Worm (Caenorhabditis elegans) whole organism, L4 larva: ENCODE measurements around the gene F59E12.6.
A peak's percentile ranks its signal among the peaks of the same experiment; 100 is the strongest.

Experiments used
- F10B5.3 ChIP-seq: sonication (generic microtip); optimal IDR thresholded peaks from 2 replicates; lab custom pipeline; 2016; ENCODE audit warnings: mild to moderate bottlenecking, missing genetic modification characterization, missing compliant biosample characterization
- F44E2.7 ChIP-seq: fragments of 200-800 bp; sonication (Bioruptor generic); IDR thresholded peaks from 2 replicates; pipeline ENCODE4 v2.1.2; 2022; ENCODE audit warnings: missing genetic modification characterization, missing compliant biosample characterization
- T20F7.1 ChIP-seq: fragments of 200-800 bp; sonication (Bioruptor generic); optimal IDR thresholded peaks from 2 replicates; lab custom pipeline; 2018; ENCODE audit warnings: mild to moderate bottlenecking, missing genetic modification characterization, missing compliant biosample characterization
- T26A8.4 ChIP-seq: fragments of 200-800 bp; sonication (Bioruptor generic); IDR thresholded peaks from 2 replicates; pipeline ENCODE4 v1.3.6; 2022; ENCODE audit warnings: missing genetic modification characterization, missing compliant biosample characterization
- Y48G9A.11 ChIP-seq: fragments of 200-800 bp; sonication (Bioruptor generic); IDR thresholded peaks from 2 replicates; pipeline ENCODE4 v1.3.6; 2022; ENCODE audit warnings: missing genetic modification reagents, missing genetic modification characterization, missing compliant biosample characterization
- ZK546.5 ChIP-seq, 2 experiments: sonication (generic microtip); optimal IDR thresholded peaks; 2 replicates each; lab custom pipeline; 2017; ENCODE audit warnings: missing biosample characterization in 2 of 2, missing genetic modification characterization in 2 of 2
- aha-1 ChIP-seq: fragments of 150-350 bp; peaks from one replicate; lab custom pipeline; 2014; ENCODE audit warnings: missing biosample characterization, missing genetic modification characterization
- aly-2 ChIP-seq: sonication (generic microtip); optimal IDR thresholded peaks from 2 replicates; lab custom pipeline; 2018; ENCODE audit warnings: missing biosample characterization, missing genetic modification characterization
- ceh-20 ChIP-seq: fragments of 200-800 bp; sonication (Bioruptor generic); IDR thresholded peaks from 2 replicates; pipeline ENCODE4 v1.3.6; 2022; ENCODE audit warnings: missing genetic modification reagents, missing genetic modification characterization, missing compliant biosample characterization
- ceh-28 ChIP-seq: fragments of 150-350 bp; optimal IDR thresholded peaks from 2 replicates; lab custom pipeline; 2014; ENCODE audit warnings: missing biosample characterization, missing genetic modification reagents, missing genetic modification characterization
- ceh-32 ChIP-seq: sonication (generic microtip); optimal IDR thresholded peaks from 2 replicates; lab custom pipeline; 2016; ENCODE audit warnings: mild to moderate bottlenecking, missing genetic modification characterization, missing compliant biosample characterization; ENCODE audit not compliant: poor library complexity
- ceh-82 ChIP-seq: sonication (generic microtip); optimal IDR thresholded peaks from 2 replicates; lab custom pipeline; 2017; ENCODE audit warnings: missing biosample characterization, missing genetic modification characterization
- daf-16 ChIP-seq, 3 experiments: sonication (generic microtip); optimal IDR thresholded peaks; 2 replicates each; lab custom pipeline; 2016 to 2017; ENCODE audit warnings: missing genetic modification characterization in 3 of 3, missing genetic modification reagents in 3 of 3, mild to moderate bottlenecking in 2 of 3, missing compliant biosample characterization in 2 of 3, missing biosample characterization in 1 of 3, moderate library complexity in 1 of 3
- dmd-9 ChIP-seq: fragments of 200-800 bp; sonication (Bioruptor generic); IDR thresholded peaks from 2 replicates; pipeline ENCODE4 v1.3.6; 2022; ENCODE audit warnings: missing genetic modification reagents, missing genetic modification characterization, missing compliant biosample characterization
- dpl-1 ChIP-seq: fragments of 150-350 bp; optimal IDR thresholded peaks from 2 replicates; lab custom pipeline; 2014; ENCODE audit warnings: missing biosample characterization, missing genetic modification reagents, missing genetic modification characterization
- duxl-1 ChIP-seq: sonication (generic microtip); optimal IDR thresholded peaks from 2 replicates; lab custom pipeline; 2016; ENCODE audit warnings: mild to moderate bottlenecking, missing genetic modification characterization, moderate library complexity, missing compliant biosample characterization; ENCODE audit not compliant: poor library complexity
- egl-27 ChIP-seq: sonication (generic microtip); optimal IDR thresholded peaks from 3 replicates; lab custom pipeline; 2017; ENCODE audit warnings: missing biosample characterization, missing genetic modification reagents, missing genetic modification characterization
- egl-43 ChIP-seq: fragments of 200-800 bp; sonication (Bioruptor generic); IDR thresholded peaks from 2 replicates; pipeline ENCODE4 v1.3.6; 2022; ENCODE audit warnings: missing genetic modification reagents, missing genetic modification characterization, missing compliant biosample characterization
- gei-8 ChIP-seq: fragments of 200-800 bp; sonication (Bioruptor generic); optimal IDR thresholded peaks from 2 replicates; lab custom pipeline; 2018; ENCODE audit warnings: mild to moderate bottlenecking, missing genetic modification characterization, missing compliant biosample characterization
- hif-1 ChIP-seq, 2 experiments: sonication (generic microtip); optimal IDR thresholded peaks; 2 replicates each; lab custom pipeline; 2016 to 2017; ENCODE audit warnings: missing compliant biosample characterization in 2 of 2, missing genetic modification characterization in 2 of 2, missing genetic modification reagents in 2 of 2, missing genotype in 2 of 2, mild to moderate bottlenecking in 1 of 2
- hlh-30 ChIP-seq: sonication (generic microtip); optimal IDR thresholded peaks from 2 replicates; lab custom pipeline; 2017; ENCODE audit warnings: antibody characterized with exemption, mild to moderate bottlenecking, missing genetic modification characterization, missing compliant biosample characterization; ENCODE audit not compliant: insufficient read depth
- lim-7 ChIP-seq: fragments of 200-800 bp; sonication (Bioruptor generic); IDR thresholded peaks from 2 replicates; pipeline ENCODE4 v1.3.6; 2022; ENCODE audit warnings: missing genetic modification characterization, missing compliant biosample characterization
- lin-1 ChIP-seq: fragments of 200-800 bp; sonication (Bioruptor generic); IDR thresholded peaks from 2 replicates; pipeline ENCODE4 v1.3.6; 2022; ENCODE audit warnings: missing genetic modification reagents, missing genetic modification characterization, missing compliant biosample characterization
- lin-13 ChIP-seq: fragments of 150-350 bp; optimal IDR thresholded peaks from 2 replicates; lab custom pipeline; 2014; ENCODE audit warnings: missing biosample characterization, missing genetic modification reagents, missing genetic modification characterization
- lin-15B ChIP-seq: fragments of 150-350 bp; sonication (generic microtip); optimal IDR thresholded peaks from 3 replicates; lab custom pipeline; 2014; ENCODE audit warnings: missing biosample characterization, missing genetic modification characterization
- lin-29 ChIP-seq: fragments of 200-800 bp; sonication (Bioruptor generic); IDR thresholded peaks from 2 replicates; pipeline ENCODE4 v1.3.6; 2022; ENCODE audit warnings: missing genetic modification reagents, missing genetic modification characterization, missing compliant biosample characterization
- lin-38 ChIP-seq: fragments of 200-800 bp; sonication (Bioruptor generic); IDR thresholded peaks from 2 replicates; pipeline ENCODE4 v1.3.6; 2022; ENCODE audit warnings: missing genetic modification reagents, missing genetic modification characterization, missing compliant biosample characterization
- lin-39 ChIP-seq: fragments of 150-350 bp; optimal IDR thresholded peaks from 2 replicates; lab custom pipeline; 2014; ENCODE audit warnings: missing biosample characterization, missing genetic modification reagents, missing genetic modification characterization
- lsy-2 ChIP-seq, 2 experiments: fragments of 150-350 bp in 1 of 2; sonication (generic microtip) in 1 of 2; optimal IDR thresholded peaks; 2 replicates each; lab custom pipeline; 2014 to 2017; ENCODE audit warnings: missing biosample characterization in 2 of 2, missing genetic modification characterization in 2 of 2
- madf-5 ChIP-seq, 2 experiments: fragments of 200-800 bp; sonication (Bioruptor generic); IDR thresholded peaks; 2 replicates each; pipeline ENCODE4 v1.3.6; 2022; ENCODE audit warnings: missing compliant biosample characterization in 2 of 2, missing genetic modification characterization in 2 of 2
- mxl-3 ChIP-seq: fragments of 200-800 bp; sonication (Bioruptor generic); optimal IDR thresholded peaks from 2 replicates; lab custom pipeline; 2018; ENCODE audit warnings: mild to moderate bottlenecking, missing genetic modification characterization, missing compliant biosample characterization
- nhr-11 ChIP-seq: fragments of 150-350 bp; optimal IDR thresholded peaks from 2 replicates; lab custom pipeline; 2014; ENCODE audit warnings: missing biosample characterization, missing genetic modification characterization
- nhr-111 ChIP-seq: fragments of 200-800 bp; sonication (Bioruptor generic); optimal IDR thresholded peaks from 2 replicates; lab custom pipeline; 2018; ENCODE audit warnings: mild to moderate bottlenecking, missing genetic modification characterization, missing compliant biosample characterization
- nhr-25 ChIP-seq: sonication (generic microtip); optimal IDR thresholded peaks from 2 replicates; lab custom pipeline; 2017; ENCODE audit warnings: missing genetic modification characterization, mild to moderate bottlenecking, missing compliant biosample characterization, antibody characterized with exemption, moderate library complexity, borderline replicate concordance; ENCODE audit not compliant: insufficient read depth
- nhr-48 ChIP-seq: sonication (generic microtip); optimal IDR thresholded peaks from 2 replicates; lab custom pipeline; 2016; ENCODE audit warnings: mild to moderate bottlenecking, missing genetic modification characterization, missing compliant biosample characterization
- nhr-76 ChIP-seq: fragments of 150-350 bp; optimal IDR thresholded peaks from 2 replicates; lab custom pipeline; 2014; ENCODE audit warnings: missing biosample characterization, missing genetic modification characterization
- nhr-77 ChIP-seq: fragments of 150-350 bp; optimal IDR thresholded peaks from 2 replicates; lab custom pipeline; 2014; ENCODE audit warnings: missing biosample characterization, missing genetic modification characterization
- pha-4 ChIP-seq, 2 experiments: fragments of 150-350 bp in 1 of 2; fragments of 200-800 bp in 1 of 2; sonication (Bioruptor generic) in 1 of 2; IDR thresholded peaks in 1 of 2; optimal IDR thresholded peaks in 1 of 2; 2 replicates each; pipeline versions ENCODE4 v1.3.6 to Lab custom; 2014 to 2022; ENCODE audit warnings: missing genetic modification characterization in 2 of 2, missing genetic modification reagents in 2 of 2, missing biosample characterization in 1 of 2, missing compliant biosample characterization in 1 of 2
- pqm-1 ChIP-seq: sonication (generic microtip); optimal IDR thresholded peaks from 2 replicates; lab custom pipeline; 2017; ENCODE audit warnings: missing biosample characterization, missing genetic modification characterization
- sdz-12 ChIP-seq: fragments of 200-800 bp; sonication (Bioruptor generic); optimal IDR thresholded peaks from 2 replicates; lab custom pipeline; 2018; ENCODE audit warnings: mild to moderate bottlenecking, missing genetic modification characterization, missing compliant biosample characterization
- set-16 ChIP-seq: fragments of 200-800 bp; sonication (Bioruptor generic); IDR thresholded peaks from 2 replicates; pipeline ENCODE4 v1.3.6; 2022; ENCODE audit warnings: missing genetic modification reagents, missing genetic modification characterization, missing compliant biosample characterization
- spr-1 ChIP-seq: sonication (generic microtip); optimal IDR thresholded peaks from 2 replicates; lab custom pipeline; 2016; ENCODE audit warnings: mild to moderate bottlenecking, missing genetic modification characterization, missing compliant biosample characterization
- spr-3 ChIP-seq: fragments of 200-800 bp; sonication (Bioruptor generic); optimal IDR thresholded peaks from 2 replicates; lab custom pipeline; 2018; ENCODE audit warnings: mild to moderate bottlenecking, missing genetic modification characterization, missing compliant biosample characterization
- zag-1 ChIP-seq: fragments of 150-350 bp; optimal IDR thresholded peaks from 2 replicates; lab custom pipeline; 2014; ENCODE audit warnings: missing biosample characterization, missing genetic modification characterization
- zfp-2 ChIP-seq: sonication (generic microtip); optimal IDR thresholded peaks from 2 replicates; lab custom pipeline; 2016; ENCODE audit warnings: mild to moderate bottlenecking, missing genetic modification characterization, missing compliant biosample characterization
- ztf-7 ChIP-seq: fragments of 150-350 bp; optimal IDR thresholded peaks from 2 replicates; lab custom pipeline; 2014; ENCODE audit warnings: missing biosample characterization, missing genetic modification characterization

F59E12.6 gene

DNA sequence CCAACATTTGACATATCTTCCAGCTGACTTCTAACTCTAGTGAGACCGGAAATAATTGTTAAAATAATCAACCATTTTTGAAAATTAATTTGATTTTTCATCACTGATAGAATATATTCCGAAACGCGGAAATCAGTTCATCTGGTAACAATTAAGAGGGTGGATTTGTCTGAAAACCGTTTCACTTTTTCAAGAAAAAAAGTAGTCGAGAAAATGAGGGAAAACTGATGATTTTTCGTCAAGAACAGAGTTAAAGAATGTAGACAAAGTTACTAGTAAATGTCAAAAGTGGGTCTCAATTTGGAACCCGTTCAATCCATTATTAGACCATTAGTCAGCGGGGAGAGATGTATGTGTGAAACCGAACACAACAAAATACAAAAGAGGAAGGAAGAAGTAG lies 27.6 kb downstream of the F59E12.6 start, which contains the start of gene C17G10.6:
TSS of gene C17G10.6 (minus strand) at position 101 of the 400 bp plus-strand sequence.
- TF ChIP-seq dmd-9 (GFP tag; lab: Robert Waterston, UW) (no peak), F10B5.3 (no peak), nhr-77 (no peak), nhr-48 (tag; lab: Kevin White, UChicago) (no peak), lin-1 (GFP tag; lab: Robert Waterston, UW) (no peak), sdz-12 (GFP tag; lab: Kevin White, UChicago) (no peak), daf-16 (GFP tag; optimal IDR thresholded peaks at IDR 0.05; lab: Kevin White, UChicago) (no peak), daf-16 (tag; optimal IDR thresholded peaks at IDR 0.05; lab: Kevin White, UChicago) (no peak)

- peak; percentile 62 for TF ChIP-seq T20F7.1 (GFP tag; lab: Kevin White, UChicago)
- no peak for TF ChIP-seq lin-39 (tag; lab: Kevin White, UChicago)
- peak; percentile 33 for TF ChIP-seq pqm-1 (tag; lab: Kevin White, UChicago)
- TF ChIP-seq lin-29 (GFP tag; lab: Robert Waterston, UW) = no peak
- TF ChIP-seq nhr-25 (tag; lab: Kevin White, UChicago) = no peak
- peak in 1 of 2 experiments; percentile 65 for TF ChIP-seq lsy-2 (tag; optimal IDR thresholded peaks at IDR 0.05; lab: Kevin White, UChicago)
- peak; percentile 78 for TF ChIP-seq duxl-1 (tag; lab: Kevin White, UChicago)
- TF ChIP-seq lin-38 (GFP tag; lab: Robert Waterston, UW) = peak; percentile 69
- TF ChIP-seq ceh-28 = no peak
- no peak for TF ChIP-seq gei-8
- TF ChIP-seq nhr-111 = peak; percentile 59
- TF ChIP-seq dmd-9 (GFP tag; lab: Robert Waterston, UW) = 0 out of 2 replicates have a peak, but pooled peaks have one; percentile 18
- peak; percentile 70 for TF ChIP-seq spr-3 (GFP tag; lab: Kevin White, UChicago)
- no peak for TF ChIP-seq egl-27 (tag; lab: Kevin White, UChicago)
- no peak for TF ChIP-seq ZK546.5 (tag; optimal IDR thresholded peaks at IDR 0.05; lab: Kevin White, UChicago)
- TF ChIP-seq dpl-1 (GFP tag; lab: Kevin White, UChicago) = peak; percentile 36
- no peak for TF ChIP-seq Y48G9A.11
- TF ChIP-seq lim-7 (GFP tag; lab: Robert Waterston, UW) = no peak
- peak; percentile 76 for TF ChIP-seq spr-1 (tag; lab: Kevin White, UChicago)
- TF ChIP-seq F44E2.7 (GFP tag; lab: Robert Waterston, UW) = no peak
- TF ChIP-seq pha-4 (GFP tag; IDR thresholded peaks at IDR 0.05; lab: Robert Waterston, UW) = peak; percentile 50
- TF ChIP-seq pha-4 (tag; optimal IDR thresholded peaks at IDR 0.05; lab: Kevin White, UChicago) = peak; percentile 6
- no peak for TF ChIP-seq lin-15B (tag; lab: Kevin White, UChicago)
- TF ChIP-seq aha-1 (tag; lab: Kevin White, UChicago) = peak; percentile 88
- TF ChIP-seq ceh-20 (GFP tag; lab: Robert Waterston, UW) = peak; percentile 39; the same call in 1 of the 2 replicates
- peak; percentile 33; the same call in 1 of the 2 replicates for TF ChIP-seq lin-1 (GFP tag; lab: Robert Waterston, UW)
- peak; percentile 27 for TF ChIP-seq mxl-3 (GFP tag; lab: Kevin White, UChicago)
- TF ChIP-seq zag-1 (tag; lab: Kevin White, UChicago) = no peak
- peak; percentile 68 for TF ChIP-seq ztf-7 (tag; lab: Kevin White, UChicago)
- TF ChIP-seq egl-43 (GFP tag; lab: Robert Waterston, UW) = no peak
- no peak for TF ChIP-seq zfp-2 (tag; lab: Kevin White, UChicago)
- no peak for TF ChIP-seq aly-2 (tag; lab: Kevin White, UChicago)
- peak; percentile 24 for TF ChIP-seq F10B5.3
- TF ChIP-seq hlh-30 (tag; lab: Kevin White, UChicago) = peak; percentile 82
- peak; percentile 26 for TF ChIP-seq nhr-11 (tag; lab: Kevin White, UChicago)
- TF ChIP-seq madf-5 (GFP tag; IDR thresholded peaks at IDR 0.05; lab: Robert Waterston, UW) = no peak
- peak; percentile 39 for TF ChIP-seq lin-13 (GFP tag; lab: Kevin White, UChicago)
- no peak for TF ChIP-seq ceh-82 (tag; lab: Kevin White, UChicago)
- TF ChIP-seq T26A8.4 = peak; percentile 88; the same call in 1 of the 2 replicates
- TF ChIP-seq set-16 (GFP tag; lab: Robert Waterston, UW) = no peak
- TF ChIP-seq ceh-32 (tag; lab: Kevin White, UChicago) = no peak
- TF ChIP-seq hif-1 (tag; optimal IDR thresholded peaks at IDR 0.05; lab: Kevin White, UChicago) = no peak
- no peak for TF ChIP-seq nhr-76 (tag; lab: Kevin White, UChicago)
These were observed 31.3 kb downstream of the F59E12.6 start, which contains the start of gene C17G10.10 for ce11 chrII:5599326-5600044. Gene C17G10.10, minus strand, starts transcription at chrII:5599376.
